Worm (Caenorhabditis elegans) whole organism, early embryonic: Measurements from ENCODE around the gene nsph-4.3.
A peak's percentile ranks its signal among the peaks of the same experiment; 100 is the strongest.

ENCODE experiments used
- B0310.2 ChIP-seq: sonication (generic microtip); optimal IDR thresholded peaks from 2 replicates; lab custom pipeline; 2016; ENCODE audit warnings: mild to moderate bottlenecking, missing genetic modification characterization, missing compliant biosample characterization
- F13C5.2 ChIP-seq: sonication (generic microtip); optimal IDR thresholded peaks from 2 replicates; lab custom pipeline; 2017; ENCODE audit warnings: mild to moderate bottlenecking, missing genetic modification characterization, inconsistent platforms, missing compliant biosample characterization
- aly-1 ChIP-seq: sonication (generic microtip); optimal IDR thresholded peaks from 2 replicates; lab custom pipeline; 2016; ENCODE audit warnings: missing genetic modification characterization, missing compliant biosample characterization
- ama-1 ChIP-seq: fragments of 150-350 bp; optimal IDR thresholded peaks from 2 replicates; lab custom pipeline; 2014
- ceh-13 ChIP-seq: fragments of 200-800 bp; sonication (Bioruptor generic); optimal IDR thresholded peaks from 2 replicates; lab custom pipeline; 2018; ENCODE audit warnings: mild to moderate bottlenecking, missing genetic modification characterization, missing compliant biosample characterization
- ceh-36 ChIP-seq: sonication (generic microtip); optimal IDR thresholded peaks from 2 replicates; lab custom pipeline; 2016; ENCODE audit warnings: missing genetic modification characterization, inconsistent platforms, missing compliant biosample characterization
- ets-7 ChIP-seq: sonication (generic microtip); optimal IDR thresholded peaks from 2 replicates; lab custom pipeline; 2016; ENCODE audit warnings: missing genotype, missing genetic modification characterization, missing compliant biosample characterization
- flt-1 ChIP-seq: fragments of 200-800 bp; sonication (Bioruptor generic); IDR thresholded peaks from 2 replicates; pipeline ENCODE4 v1.3.6; 2022; ENCODE audit warnings: missing genetic modification characterization, missing compliant biosample characterization
- hmbx-1 ChIP-seq: sonication (generic microtip); optimal IDR thresholded peaks from 2 replicates; lab custom pipeline; 2016; ENCODE audit warnings: mild to moderate bottlenecking, missing genetic modification characterization, missing compliant biosample characterization
- hmg-4 ChIP-seq: fragments of 200-800 bp; sonication (Bioruptor generic); optimal IDR thresholded peaks from 2 replicates; lab custom pipeline; 2018; ENCODE audit warnings: mild to moderate bottlenecking, missing genetic modification characterization, missing compliant biosample characterization
- hnd-1 ChIP-seq: sonication (generic microtip); optimal IDR thresholded peaks from 2 replicates; lab custom pipeline; 2016; ENCODE audit warnings: missing genetic modification characterization, missing compliant biosample characterization
- pes-1 ChIP-seq: fragments of 200-800 bp; sonication (Bioruptor generic); IDR thresholded peaks from 2 replicates; pipeline ENCODE4 v1.3.6; 2022; ENCODE audit warnings: missing genetic modification reagents, missing genetic modification characterization, missing compliant biosample characterization
- scrt-1 ChIP-seq: fragments of 200-800 bp; sonication (Bioruptor generic); IDR thresholded peaks from 2 replicates; pipeline ENCODE4 v1.3.6; 2022; ENCODE audit warnings: missing genetic modification characterization, missing compliant biosample characterization
- sea-1 ChIP-seq: fragments of 200-800 bp; sonication (Bioruptor generic); conservative IDR thresholded peaks from 2 replicates; pipeline ENCODE4 v1.3.6; 2022; ENCODE audit warnings: missing genetic modification characterization, missing compliant biosample characterization
- tbx-11 ChIP-seq: fragments of 200-800 bp; sonication (Bioruptor generic); IDR thresholded peaks from 2 replicates; pipeline ENCODE4 v1.3.6; 2022; ENCODE audit warnings: missing genetic modification characterization, missing compliant biosample characterization
- tbx-37 ChIP-seq: fragments of 200-800 bp; sonication (Bioruptor generic); conservative IDR thresholded peaks from 2 replicates; pipeline ENCODE4 v1.3.6; 2022; ENCODE audit warnings: missing genetic modification reagents, missing genetic modification characterization, missing compliant biosample characterization
- tra-4 ChIP-seq: sonication (generic microtip); optimal IDR thresholded peaks from 2 replicates; lab custom pipeline; 2017; ENCODE audit warnings: missing genetic modification characterization, missing compliant biosample characterization

The nsph-4.3 gene

ce11 chrIII:7642015-7642414, 32.9 kb upstream of the nsph-4.3 start:
- TF ChIP-seq ceh-36 (tag; lab: Kevin White, UChicago) (peak; percentile 77), ama-1 (lab: Kevin White, UChicago) (no peak), F13C5.2 (tag; lab: Kevin White, UChicago) (peak; percentile 74), flt-1 (GFP tag; lab: Robert Waterston, UW) (no peak), hnd-1 (tag; lab: Kevin White, UChicago) (peak; percentile 51), pes-1 (GFP tag; lab: Robert Waterston, UW) (no peak; the same call in 1 of the 2 replicates), tbx-37 (GFP tag; lab: Robert Waterston, UW) (peak; percentile 54; the same call in 1 of the 2 replicates), tbx-11 (GFP tag; lab: Robert Waterston, UW) (peak; percentile 74), ets-7 (peak; percentile 40), B0310.2 (tag; lab: Kevin White, UChicago) (peak; percentile 53), ceh-13 (GFP tag; lab: Kevin White, UChicago) (peak; percentile 50), scrt-1 (GFP tag; lab: Robert Waterston, UW) (peak; percentile 83), hmg-4 (peak; percentile 12), tra-4 (tag; lab: Kevin White, UChicago) (no peak), hmbx-1 (tag; lab: Kevin White, UChicago) (peak; percentile 31), sea-1 (GFP tag; lab: Robert Waterston, UW) (peak; percentile 81), aly-1 (peak; percentile 6)

- TF ChIP-seq pes-1 (GFP tag; lab: Robert Waterston, UW) (no peak), sea-1 (GFP tag; lab: Robert Waterston, UW) (no peak), hmg-4 (no peak), F13C5.2 (tag; lab: Kevin White, UChicago) (no peak), ama-1 (lab: Kevin White, UChicago) (no peak), tbx-11 (GFP tag; lab: Robert Waterston, UW) (no peak), ceh-36 (tag; lab: Kevin White, UChicago) (no peak), tbx-37 (GFP tag; lab: Robert Waterston, UW) (no peak), hnd-1 (tag; lab: Kevin White, UChicago) (no peak)
Measured at ce11 chrIII:7641337-7641736, 32.3 kb upstream of the nsph-4.3 start.

- TF ChIP-seq B0310.2 (tag; lab: Kevin White, UChicago) (no peak), ceh-13 (GFP tag; lab: Kevin White, UChicago) (no peak), ceh-36 (tag; lab: Kevin White, UChicago) (no peak), hmbx-1 (tag; lab: Kevin White, UChicago) (no peak), tra-4 (tag; lab: Kevin White, UChicago) (no peak), hmg-4 (no peak), ets-7 (no peak), aly-1 (no peak), tbx-37 (GFP tag; lab: Robert Waterston, UW) (no peak), flt-1 (GFP tag; lab: Robert Waterston, UW) (no peak)
Measured at ce11 chrIII:7625086-7625485, 16.0 kb upstream of the nsph-4.3 start, which contains the start of gene fbn-1. fbn-1 (plus strand) TSS chrIII:7625386.

- no peak for TF ChIP-seq pes-1 (GFP tag; lab: Robert Waterston, UW)
Measured at ce11 chrIII:7622922-7623321, 13.9 kb upstream of the nsph-4.3 start.

ce11 chrIII:7621355-7621754, 12.3 kb upstream of the nsph-4.3 start:
- TF ChIP-seq ama-1 (lab: Kevin White, UChicago) (no peak), sea-1 (GFP tag; lab: Robert Waterston, UW) (no peak), tra-4 (tag; lab: Kevin White, UChicago) (no peak), ets-7 (no peak), hnd-1 (tag; lab: Kevin White, UChicago) (no peak), flt-1 (GFP tag; lab: Robert Waterston, UW) (no peak), pes-1 (GFP tag; lab: Robert Waterston, UW) (no peak), B0310.2 (tag; lab: Kevin White, UChicago) (no peak), aly-1 (no peak), tbx-11 (GFP tag; lab: Robert Waterston, UW) (no peak), hmbx-1 (tag; lab: Kevin White, UChicago) (no peak)

ce11 chrIII:7619846-7620245, 10.8 kb upstream of the nsph-4.3 start:
- TF ChIP-seq scrt-1 (GFP tag; lab: Robert Waterston, UW) = no peak
- no peak for TF ChIP-seq F13C5.2 (tag; lab: Kevin White, UChicago)
- no peak for TF ChIP-seq hmg-4
- TF ChIP-seq tra-4 (tag; lab: Kevin White, UChicago) = no peak
- TF ChIP-seq pes-1 (GFP tag; lab: Robert Waterston, UW) = no peak
- TF ChIP-seq ama-1 (lab: Kevin White, UChicago) = no peak
- TF ChIP-seq tbx-11 (GFP tag; lab: Robert Waterston, UW) = no peak
- TF ChIP-seq B0310.2 (tag; lab: Kevin White, UChicago) = no peak
- TF ChIP-seq hnd-1 (tag; lab: Kevin White, UChicago) = no peak
- TF ChIP-seq ceh-13 (GFP tag; lab: Kevin White, UChicago) = no peak
- no peak for TF ChIP-seq aly-1
- no peak for TF ChIP-seq tbx-37 (GFP tag; lab: Robert Waterston, UW)
- no peak for TF ChIP-seq ets-7
- no peak for TF ChIP-seq flt-1 (GFP tag; lab: Robert Waterston, UW)
- no peak for TF ChIP-seq ceh-36 (tag; lab: Kevin White, UChicago)
- TF ChIP-seq hmbx-1 (tag; lab: Kevin White, UChicago) = no peak

- TF ChIP-seq hmbx-1 (tag; lab: Kevin White, UChicago) (no peak), B0310.2 (tag; lab: Kevin White, UChicago) (no peak), pes-1 (GFP tag; lab: Robert Waterston, UW) (no peak), hnd-1 (tag; lab: Kevin White, UChicago) (no peak), scrt-1 (GFP tag; lab: Robert Waterston, UW) (no peak), hmg-4 (no peak), tbx-37 (GFP tag; lab: Robert Waterston, UW) (no peak), aly-1 (no peak), flt-1 (GFP tag; lab: Robert Waterston, UW) (no peak), ets-7 (no peak), sea-1 (GFP tag; lab: Robert Waterston, UW) (no peak), tra-4 (tag; lab: Kevin White, UChicago) (no peak), ama-1 (lab: Kevin White, UChicago) (no peak), ceh-13 (GFP tag; lab: Kevin White, UChicago) (no peak), ceh-36 (tag; lab: Kevin White, UChicago) (no peak), tbx-11 (GFP tag; lab: Robert Waterston, UW) (no peak), F13C5.2 (tag; lab: Kevin White, UChicago) (no peak)
Measured at ce11 chrIII:7618294-7618693, 9.2 kb upstream of the nsph-4.3 start.
